Fruit fly (Drosophila melanogaster): Measurements from ENCODE around the gene GILT1.

GILT1 gene

dm6 chr3R:13433623-13434022 lies 32.0 kb upstream of the GILT1 start (continued):
- TF ChIP-seq p53 (GFP tag; optimal IDR thresholded peaks at IDR 0.05) (no peak), CG7928 (GFP tag; optimal IDR thresholded peaks at IDR 0.05) (no peak), CG12104 (GFP tag; optimal IDR thresholded peaks at IDR 0.05) (peak; percentile 58), CG6854 (GFP tag; optimal IDR thresholded peaks at IDR 0.05) (peak; percentile 69), tll (GFP tag; optimal IDR thresholded peaks at IDR 0.05) (no peak), CG4820 (GFP tag; optimal IDR thresholded peaks at IDR 0.05) (peak; percentile 57), Trl (optimal IDR thresholded peaks at IDR 0.05) (no peak), Trl (GFP tag; optimal IDR thresholded peaks at IDR 0.05) (peak; percentile 15), gro (GFP tag; optimal IDR thresholded peaks at IDR 0.05) (no peak), dmrt11E (tag; optimal IDR thresholded peaks at IDR 0.05) (peak; percentile 87), stc (GFP tag; IDR thresholded peaks at IDR 0.05) (peak; percentile 81), Antp (GFP tag; optimal IDR thresholded peaks at IDR 0.05) (no peak), CG17568 (GFP tag; optimal IDR thresholded peaks at IDR 0.05) (peak; percentile 97), esg (GFP tag; conservative IDR thresholded peaks at IDR 0.05) (peak; percentile 79), sim (GFP tag; IDR thresholded peaks at IDR 0.05) (peak; percentile 69; the same call in 1 of the 2 replicates), Six4 (GFP tag; optimal IDR thresholded peaks at IDR 0.05) (peak; percentile 42), Chrac-16 (GFP tag; optimal IDR thresholded peaks at IDR 0.05) (peak; percentile 73), CG11560 (tag; IDR thresholded peaks at IDR 0.05) (no peak), Drgx (GFP tag; IDR thresholded peaks at IDR 0.05) (peak; percentile 82), Sin3A (optimal IDR thresholded peaks at IDR 0.05) (no peak), Bgb (GFP tag; IDR thresholded peaks at IDR 0.05; ENCODE audit: partially characterized antibody) (no peak), hb (GFP tag; IDR thresholded peaks at IDR 0.05; ENCODE audit: partially characterized antibody) (no peak), al (GFP tag; IDR thresholded peaks at IDR 0.05) (peak; percentile 55), CG7372 (GFP tag; IDR thresholded peaks at IDR 0.05) (0 out of 2 replicates have a peak, but pooled peaks have one; percentile 20), Ets97D (GFP tag; optimal IDR thresholded peaks at IDR 0.05) (peak; percentile 3), CG31365 (tag; optimal IDR thresholded peaks at IDR 0.05) (peak; percentile 37), CG2199 (GFP tag; IDR thresholded peaks at IDR 0.05) (0 out of 3 replicates have a peak, but pooled peaks have one; percentile 43), dimm (GFP tag; IDR thresholded peaks at IDR 0.05) (peak; percentile 64), CG1529 (GFP tag; optimal IDR thresholded peaks at IDR 0.05) (peak; percentile 86), B-H1 (GFP tag; IDR thresholded peaks at IDR 0.05) (peak; percentile 62), Aef1 (GFP tag; IDR thresholded peaks at IDR 0.05) (peak; percentile 11; the same call in 1 of the 3 replicates), unc-4 (GFP tag; IDR thresholded peaks at IDR 0.05; ENCODE audit: partially characterized antibody) (no peak), dm (GFP tag; optimal IDR thresholded peaks at IDR 0.05) (peak; percentile 19), odd (GFP tag; optimal IDR thresholded peaks at IDR 0.05) (peak; percentile 87), gcm (GFP tag; optimal IDR thresholded peaks at IDR 0.05) (peak; percentile 89), crc (GFP tag; optimal IDR thresholded peaks at IDR 0.05) (peak; percentile 45), Ada2b (GFP tag; IDR thresholded peaks at IDR 0.05) (peak; percentile 61), gfzf (GFP tag; optimal IDR thresholded peaks at IDR 0.05) (no peak), grau (tag; optimal IDR thresholded peaks at IDR 0.05) (peak; percentile 91), Atf-2 (GFP tag; optimal IDR thresholded peaks at IDR 0.05) (peak; percentile 29), rib (GFP tag; IDR thresholded peaks at IDR 0.05) (no peak), CG34422 (GFP tag; IDR thresholded peaks at IDR 0.05) (peak; percentile 57; the same call in 1 of the 3 replicates), CG15269 (tag; optimal IDR thresholded peaks at IDR 0.05) (peak; percentile 94), CG6654 (GFP tag; optimal IDR thresholded peaks at IDR 0.05) (peak; percentile 2), CG4328 (GFP tag; optimal IDR thresholded peaks at IDR 0.05) (peak; percentile 16), chn (GFP tag; optimal IDR thresholded peaks at IDR 0.05) (peak; percentile 45), pho (GFP tag; optimal IDR thresholded peaks at IDR 0.05) (peak; percentile 57), CG1792 (GFP tag; optimal IDR thresholded peaks at IDR 0.05) (no peak), cato (GFP tag; optimal IDR thresholded peaks at IDR 0.05; ENCODE audit: borderline replicate concordance) (peak; percentile 63), Taf1 (GFP tag; IDR thresholded peaks at IDR 0.05) (peak; percentile 40), Dp (GFP tag; optimal IDR thresholded peaks at IDR 0.05) (no peak), CG33213 (GFP tag; optimal IDR thresholded peaks at IDR 0.05) (no peak)
